Worm (Caenorhabditis elegans) whole organism, midembryonic: Measurements from ENCODE around the gene abu-2.
A peak's percentile ranks its signal among the peaks of the same experiment; 100 is the strongest.

Source experiments
- T22C8.4 ChIP-seq: fragments of 200-800 bp; sonication (Bioruptor generic); IDR thresholded peaks from 2 replicates; pipeline ENCODE4 v1.3.6; 2022; ENCODE audit warnings: missing genetic modification characterization, missing compliant biosample characterization
- cog-1 ChIP-seq: sonication (generic microtip); optimal IDR thresholded peaks from 2 replicates; lab custom pipeline; 2016; ENCODE audit warnings: missing genetic modification characterization, missing compliant biosample characterization
- flt-1 ChIP-seq: fragments of 200-800 bp; sonication (Bioruptor generic); IDR thresholded peaks from 2 replicates; pipeline ENCODE4 v1.3.6; 2022; ENCODE audit warnings: missing genetic modification characterization, missing compliant biosample characterization
- klf-2 ChIP-seq: fragments of 200-800 bp; sonication (Bioruptor generic); conservative IDR thresholded peaks from 2 replicates; pipeline ENCODE4 v1.3.6; 2022; ENCODE audit warnings: missing genetic modification reagents, missing genetic modification characterization, missing compliant biosample characterization
- med-1 ChIP-seq: sonication (generic microtip); optimal IDR thresholded peaks from 2 replicates; lab custom pipeline; 2017; ENCODE audit warnings: missing genetic modification characterization, mild to moderate bottlenecking, missing compliant biosample characterization, antibody characterized with exemption, missing genetic modification reagents; ENCODE audit not compliant: insufficient read depth
- ref-1 ChIP-seq: fragments of 200-800 bp; sonication (Bioruptor generic); conservative IDR thresholded peaks from 2 replicates; pipeline ENCODE4 v1.3.6; 2022; ENCODE audit warnings: missing genetic modification reagents, missing genetic modification characterization, missing compliant biosample characterization
- tab-1 ChIP-seq: fragments of 200-800 bp; sonication (Bioruptor generic); IDR thresholded peaks from 2 replicates; pipeline ENCODE4 v1.3.6; 2022; ENCODE audit warnings: missing genetic modification characterization, missing compliant biosample characterization
- ztf-23 ChIP-seq: fragments of 200-800 bp; sonication (Bioruptor generic); IDR thresholded peaks from 2 replicates; pipeline ENCODE4 v1.3.6; 2022; ENCODE audit warnings: missing genetic modification reagents, missing genetic modification characterization, missing compliant biosample characterization
- ztf-29 ChIP-seq: fragments of 200-800 bp; sonication (Bioruptor generic); IDR thresholded peaks from 2 replicates; pipeline ENCODE4 v1.3.6; 2022; ENCODE audit warnings: missing genetic modification reagents, missing genetic modification characterization, missing compliant biosample characterization

Gene abu-2

DNA sequence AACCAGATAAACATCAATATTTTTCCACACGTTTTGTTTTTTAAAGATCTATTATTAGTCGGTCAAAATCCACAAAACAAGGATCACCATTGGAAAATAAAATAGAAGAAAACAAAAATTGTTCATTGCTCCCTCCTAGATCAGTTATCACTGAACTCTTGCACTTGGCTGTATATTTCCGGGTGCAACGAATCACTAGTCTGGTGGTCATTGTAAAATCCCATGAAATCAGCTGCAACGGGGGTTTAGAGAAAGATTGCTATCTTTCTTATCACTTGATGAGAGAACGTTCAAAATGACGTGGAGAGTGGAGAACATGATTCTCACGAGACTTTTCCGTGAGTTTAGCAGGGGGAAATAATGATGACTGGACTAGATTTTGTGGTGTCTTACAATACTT lies 14.7 kb downstream of the abu-2 start:
- TF ChIP-seq klf-2 (GFP tag; lab: Robert Waterston, UW) (no peak), T22C8.4 (no peak), flt-1 (GFP tag; lab: Robert Waterston, UW) (no peak), ztf-23 (GFP tag; lab: Robert Waterston, UW) (no peak), ref-1 (GFP tag; lab: Robert Waterston, UW) (no peak), tab-1 (GFP tag; lab: Robert Waterston, UW) (no peak), cog-1 (tag; lab: Kevin White, UChicago) (no peak), med-1 (GFP tag; lab: Kevin White, UChicago) (no peak), ztf-29 (no peak)

ce11 chrX:1394437-1394836 lies 16.0 kb downstream of the abu-2 start:
- TF ChIP-seq ref-1 (GFP tag; lab: Robert Waterston, UW) (no peak), cog-1 (tag; lab: Kevin White, UChicago) (no peak), T22C8.4 (no peak), ztf-23 (GFP tag; lab: Robert Waterston, UW) (no peak), tab-1 (GFP tag; lab: Robert Waterston, UW) (no peak), ztf-29 (no peak), med-1 (GFP tag; lab: Kevin White, UChicago) (no peak), flt-1 (GFP tag; lab: Robert Waterston, UW) (no peak), klf-2 (GFP tag; lab: Robert Waterston, UW) (no peak)

- TF ChIP-seq klf-2 (GFP tag; lab: Robert Waterston, UW) (no peak), ztf-29 (no peak)
Observed at ce11 chrX:1393891-1394290, 16.6 kb downstream of the abu-2 start, which contains the start of gene F56C3.9. Gene F56C3.9, minus strand, starts transcription at chrX:1393991.

DNA sequence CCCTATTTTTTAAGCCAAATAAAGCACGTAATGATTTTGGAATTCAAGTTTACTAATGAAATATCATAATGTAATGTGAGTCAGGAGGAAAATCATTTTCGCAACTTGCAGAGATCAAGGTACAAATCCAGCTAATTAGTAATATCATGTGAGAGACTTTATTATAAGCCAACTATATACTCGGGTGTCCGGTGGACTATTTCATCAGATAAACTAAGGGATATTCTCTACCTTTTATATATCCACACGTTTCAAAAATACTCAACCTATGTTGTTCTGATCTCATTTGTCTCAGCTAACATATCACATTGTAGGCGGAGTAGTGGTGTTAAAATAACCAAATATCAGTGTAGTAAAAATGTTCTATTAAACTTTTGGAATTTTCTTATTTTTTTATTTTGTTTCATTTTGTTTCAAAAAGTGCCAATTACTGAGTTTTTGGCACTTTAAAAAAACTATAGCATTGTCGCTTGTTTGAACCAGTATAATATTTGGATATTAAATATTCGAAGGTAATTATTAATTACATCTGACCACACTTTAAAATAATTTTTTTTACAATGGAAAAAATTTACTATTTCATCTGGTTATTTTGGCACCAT lies 21.0 kb downstream of the abu-2 start:
- TF ChIP-seq cog-1 (tag; lab: Kevin White, UChicago) = peak; percentile 40
- no peak for TF ChIP-seq tab-1 (GFP tag; lab: Robert Waterston, UW)

ce11 chrX:1386893-1387367 lies 23.5 kb downstream of the abu-2 start, which contains the start of gene F56C3.1:
Gene F56C3.1, plus strand, starts transcription at chrX:1387317.
- TF ChIP-seq ztf-23 (GFP tag; lab: Robert Waterston, UW) = no peak
- no peak for TF ChIP-seq tab-1 (GFP tag; lab: Robert Waterston, UW)

ce11 chrX:1384538-1384937 lies 25.9 kb downstream of the abu-2 start, which contains the start of gene F56C3.8:
Gene F56C3.8, minus strand, starts transcription at chrX:1384638.
- no peak for TF ChIP-seq ztf-23 (GFP tag; lab: Robert Waterston, UW)

DNA sequence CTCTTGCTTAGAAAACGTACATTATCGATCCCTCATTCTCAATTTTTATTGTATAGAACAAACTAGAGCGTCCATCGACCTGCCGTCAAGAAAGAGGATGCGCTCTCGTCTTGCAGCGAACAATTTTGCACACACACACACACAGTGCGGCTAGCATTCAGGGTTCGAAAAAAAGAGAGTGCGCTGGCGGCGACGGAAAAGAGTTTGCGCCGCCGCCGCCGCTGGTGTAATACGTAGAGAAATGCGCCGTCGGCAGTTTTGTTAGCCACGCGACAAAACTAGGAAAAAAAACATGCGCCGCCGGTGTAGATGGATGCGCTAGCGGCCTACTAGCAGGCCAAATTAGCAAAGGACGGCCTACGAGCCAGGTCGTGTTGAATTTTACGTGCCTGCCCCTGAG lies 26.9 kb downstream of the abu-2 start:
- TF ChIP-seq ztf-29 (no peak), flt-1 (GFP tag; lab: Robert Waterston, UW) (no peak), T22C8.4 (no peak), tab-1 (GFP tag; lab: Robert Waterston, UW) (no peak), ref-1 (GFP tag; lab: Robert Waterston, UW) (no peak), cog-1 (tag; lab: Kevin White, UChicago) (no peak)

- TF ChIP-seq med-1 (GFP tag; lab: Kevin White, UChicago) (no peak), cog-1 (tag; lab: Kevin White, UChicago) (no peak), ztf-23 (GFP tag; lab: Robert Waterston, UW) (no peak), flt-1 (GFP tag; lab: Robert Waterston, UW) (no peak), ztf-29 (no peak)
Observed at ce11 chrX:1381565-1381964, 28.9 kb downstream of the abu-2 start, which contains the start of gene F56C3.10. Gene F56C3.10, minus strand, starts transcription at chrX:1381665.

ce11 chrX:1379391-1379790 lies 31.1 kb downstream of the abu-2 start:
- peak; percentile 92 for TF ChIP-seq klf-2 (GFP tag; lab: Robert Waterston, UW)
- peak; percentile 91 for TF ChIP-seq T22C8.4
- TF ChIP-seq ref-1 (GFP tag; lab: Robert Waterston, UW) = peak; percentile 86
- TF ChIP-seq ztf-29 = peak; percentile 91
- peak; percentile 59 for TF ChIP-seq med-1 (GFP tag; lab: Kevin White, UChicago)
- TF ChIP-seq ztf-23 (GFP tag; lab: Robert Waterston, UW) = peak; percentile 93
- peak; percentile 94 for TF ChIP-seq tab-1 (GFP tag; lab: Robert Waterston, UW)
- TF ChIP-seq cog-1 (tag; lab: Kevin White, UChicago) = peak; percentile 81
- TF ChIP-seq flt-1 (GFP tag; lab: Robert Waterston, UW) = peak; percentile 94

DNA sequence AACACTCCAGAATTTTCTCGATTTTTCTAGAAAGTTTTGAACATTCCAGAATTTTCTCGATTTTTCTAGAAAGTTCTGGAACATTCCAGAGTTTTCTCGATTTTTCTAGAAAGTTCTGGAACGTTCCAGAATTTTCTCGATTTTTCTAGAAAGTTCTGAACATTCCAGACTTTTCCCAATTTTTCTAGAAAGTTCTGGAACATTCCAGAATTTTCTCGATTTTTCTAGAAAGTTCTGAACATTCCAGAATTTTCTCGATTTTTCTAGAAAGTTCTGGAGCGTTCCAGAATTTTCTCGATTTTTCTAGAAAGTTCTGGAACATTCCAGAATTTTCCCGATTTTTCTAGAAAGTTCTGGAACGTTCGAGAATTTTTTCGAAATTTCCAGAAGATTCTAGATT lies 35.4 kb downstream of the abu-2 start:
- TF ChIP-seq ref-1 (GFP tag; lab: Robert Waterston, UW) = peak; percentile 75
- peak; percentile 98 for TF ChIP-seq flt-1 (GFP tag; lab: Robert Waterston, UW)
- TF ChIP-seq ztf-23 (GFP tag; lab: Robert Waterston, UW) = 0 out of 2 replicates have a peak, but pooled peaks have one; percentile 51
- TF ChIP-seq tab-1 (GFP tag; lab: Robert Waterston, UW) = peak; percentile 83
- 0 out of 2 replicates have a peak, but pooled peaks have one; percentile 29 for TF ChIP-seq T22C8.4
- 0 out of 2 replicates have a peak, but pooled peaks have one; percentile 26 for TF ChIP-seq klf-2 (GFP tag; lab: Robert Waterston, UW)

ce11 chrX:1372464-1372863 lies 38.0 kb downstream of the abu-2 start:
- TF ChIP-seq tab-1 (GFP tag; lab: Robert Waterston, UW) (no peak), cog-1 (tag; lab: Kevin White, UChicago) (no peak), med-1 (GFP tag; lab: Kevin White, UChicago) (no peak), ref-1 (GFP tag; lab: Robert Waterston, UW) (no peak), flt-1 (GFP tag; lab: Robert Waterston, UW) (no peak), ztf-29 (no peak), T22C8.4 (no peak), ztf-23 (GFP tag; lab: Robert Waterston, UW) (no peak), klf-2 (GFP tag; lab: Robert Waterston, UW) (no peak)
